Fruit fly (Drosophila melanogaster): Measurements from ENCODE around the gene dgt6.

The dgt6 gene

DNA sequence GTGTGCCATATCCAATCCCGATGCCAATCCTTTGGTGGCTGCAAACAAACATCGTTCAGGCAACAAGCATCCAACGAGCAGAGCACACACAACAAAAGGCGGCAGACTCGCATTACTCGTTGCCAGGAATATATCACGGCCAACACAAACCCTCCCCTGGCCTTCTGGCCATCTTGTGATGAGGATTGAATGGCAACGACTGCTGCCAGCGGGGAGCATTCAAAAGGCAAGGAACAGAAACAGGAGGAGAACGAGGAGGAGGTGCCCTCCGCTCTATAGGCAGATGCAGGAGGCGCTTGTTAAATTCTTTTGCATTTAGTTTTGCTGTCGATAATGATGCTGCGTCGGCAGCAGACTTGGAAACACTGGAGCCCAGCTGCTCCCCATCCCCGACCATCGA is 35.2 kb downstream of the dgt6 start:
- TF ChIP-seq h (optimal IDR thresholded peaks at IDR 0.05): no peak
- TF ChIP-seq psq (optimal IDR thresholded peaks at IDR 0.05): no peak
- no peak for TF ChIP-seq Sin3A (optimal IDR thresholded peaks at IDR 0.05)

DNA sequence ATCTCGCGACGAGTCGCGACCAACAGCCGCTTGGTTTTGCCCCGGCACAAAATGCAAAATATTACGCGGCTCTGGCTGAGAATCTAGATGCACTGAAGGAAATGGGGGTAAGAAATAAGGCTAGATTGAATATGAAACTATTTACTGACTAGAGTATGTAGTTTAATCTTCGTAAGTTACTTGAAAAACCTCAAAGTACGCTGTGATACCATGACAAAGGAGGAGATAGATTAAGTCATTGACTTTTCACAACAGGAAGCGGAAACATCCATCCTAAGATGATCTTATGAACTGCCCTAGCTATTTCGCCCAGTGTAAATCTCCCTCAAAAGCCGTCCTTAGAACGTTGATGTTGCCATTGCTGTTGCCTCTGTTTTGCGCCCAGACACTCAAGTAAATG is 36.6 kb downstream of the dgt6 start:
- TF ChIP-seq insv (optimal IDR thresholded peaks at IDR 0.05) (no peak), Myc (optimal IDR thresholded peaks at IDR 0.05) (no peak), Sin3A (optimal IDR thresholded peaks at IDR 0.05) (no peak), psq (optimal IDR thresholded peaks at IDR 0.05) (no peak), ttk (optimal IDR thresholded peaks at IDR 0.05) (no peak)

DNA sequence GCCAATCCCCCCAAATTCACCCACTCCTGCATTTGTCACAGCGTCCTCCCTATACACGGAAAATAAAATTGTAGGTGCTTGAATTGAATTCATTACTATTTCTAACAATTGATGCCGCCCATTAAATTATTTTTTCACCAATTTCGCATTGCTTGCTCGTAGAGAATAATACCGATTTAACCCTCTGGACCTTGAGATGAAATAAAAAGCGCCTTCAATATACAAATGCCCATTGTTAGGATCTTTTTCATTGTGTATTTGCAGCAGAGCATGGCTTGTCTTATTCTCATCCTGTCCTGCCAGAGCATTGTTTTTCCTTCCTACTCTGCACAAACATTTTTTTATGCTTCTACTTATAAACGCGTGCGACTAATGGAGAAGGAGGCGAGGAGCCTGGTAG is 39.2 kb downstream of the dgt6 start:
- TF ChIP-seq insv (optimal IDR thresholded peaks at IDR 0.05): no peak
- no peak for TF ChIP-seq Myc (optimal IDR thresholded peaks at IDR 0.05)
- no peak for TF ChIP-seq Sin3A (optimal IDR thresholded peaks at IDR 0.05)
- no peak for TF ChIP-seq h (optimal IDR thresholded peaks at IDR 0.05)
- TF ChIP-seq ttk (optimal IDR thresholded peaks at IDR 0.05): no peak
- TF ChIP-seq psq (optimal IDR thresholded peaks at IDR 0.05): no peak

DNA sequence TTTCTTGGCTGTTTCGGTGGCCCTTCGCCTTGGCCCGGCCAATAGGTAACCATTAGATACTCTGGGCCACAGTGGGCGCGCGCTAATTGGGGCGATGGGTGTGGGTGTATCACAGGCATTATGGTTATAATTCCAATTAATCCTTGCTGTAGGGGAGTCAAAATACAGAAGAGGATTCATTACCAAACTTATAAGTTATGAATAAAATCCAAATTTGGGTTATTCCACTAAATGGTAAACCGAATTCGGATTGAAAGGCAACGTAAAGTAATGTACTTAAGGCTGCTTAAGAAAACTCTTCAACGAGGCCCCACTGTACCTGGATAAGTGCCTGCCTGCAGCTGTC is 41.1 kb downstream of the dgt6 start:
- no peak for TF ChIP-seq ttk (optimal IDR thresholded peaks at IDR 0.05)
- no peak for TF ChIP-seq Myc (optimal IDR thresholded peaks at IDR 0.05)
- no peak for TF ChIP-seq Sin3A (optimal IDR thresholded peaks at IDR 0.05)

DNA sequence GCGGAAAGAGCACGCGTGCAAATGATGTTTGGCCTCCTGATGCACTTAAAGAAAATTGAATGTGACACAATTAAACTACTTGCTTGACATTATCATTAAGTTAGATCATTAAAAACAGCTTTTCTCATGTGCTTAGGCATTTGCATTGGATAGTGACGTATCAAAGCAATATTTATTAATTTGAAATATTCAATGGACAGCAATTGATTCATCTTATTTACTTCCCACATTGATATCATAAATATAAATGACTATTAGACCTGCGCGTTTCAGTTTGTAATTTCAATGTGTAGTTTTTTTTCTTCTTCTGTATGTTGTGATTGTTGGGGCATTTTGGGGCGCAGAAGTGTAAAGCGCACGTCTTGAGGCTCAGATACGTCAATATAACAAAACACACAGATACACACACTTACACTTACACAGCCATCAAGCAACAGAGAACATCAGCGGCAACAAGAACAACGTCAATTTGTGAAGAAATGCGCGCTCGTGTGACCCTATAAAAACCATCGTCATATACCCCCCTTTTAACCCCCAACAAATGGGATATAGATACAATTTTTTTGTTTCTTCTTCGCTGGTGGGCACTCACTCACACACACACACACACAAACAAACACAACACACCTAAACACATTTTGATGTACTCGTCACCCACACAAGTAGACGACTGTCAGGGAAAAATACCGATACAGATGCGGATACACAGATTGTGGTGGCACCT is 41.7 kb downstream of the dgt6 start:
- TF ChIP-seq h (optimal IDR thresholded peaks at IDR 0.05): no peak
- no peak for TF ChIP-seq insv (optimal IDR thresholded peaks at IDR 0.05)

DNA sequence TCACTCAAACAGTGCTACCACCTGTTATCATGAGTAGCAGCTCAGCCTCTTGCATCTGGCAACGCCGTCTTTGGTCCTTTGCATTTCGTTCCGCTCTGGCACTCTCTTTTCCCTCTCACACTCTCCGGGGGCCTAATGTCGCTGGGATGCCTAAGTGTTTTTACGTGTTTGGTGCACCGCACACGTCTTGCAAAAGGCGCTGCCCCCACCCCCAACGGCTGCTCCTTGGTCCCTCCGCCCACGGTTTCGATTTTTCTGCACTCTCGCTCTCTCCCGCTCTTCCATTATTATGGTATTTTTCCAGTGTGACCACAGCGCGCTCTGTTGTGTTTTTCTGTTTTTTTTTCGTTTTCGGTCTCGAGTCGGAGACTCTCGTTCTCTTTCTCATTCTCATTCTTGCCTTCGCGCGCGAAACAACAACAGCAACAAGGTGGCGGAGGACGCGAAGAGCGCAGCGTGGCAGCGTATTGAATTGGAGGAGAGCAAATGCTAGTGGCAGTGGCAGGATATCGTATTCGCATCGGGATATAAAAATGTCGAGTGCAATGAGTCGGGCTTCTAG is 42.8 kb downstream of the dgt6 start:
- TF ChIP-seq psq (optimal IDR thresholded peaks at IDR 0.05) (no peak), Sin3A (optimal IDR thresholded peaks at IDR 0.05) (no peak), h (optimal IDR thresholded peaks at IDR 0.05) (no peak), Myc (optimal IDR thresholded peaks at IDR 0.05) (no peak), insv (optimal IDR thresholded peaks at IDR 0.05) (no peak), ttk (optimal IDR thresholded peaks at IDR 0.05) (no peak)

DNA sequence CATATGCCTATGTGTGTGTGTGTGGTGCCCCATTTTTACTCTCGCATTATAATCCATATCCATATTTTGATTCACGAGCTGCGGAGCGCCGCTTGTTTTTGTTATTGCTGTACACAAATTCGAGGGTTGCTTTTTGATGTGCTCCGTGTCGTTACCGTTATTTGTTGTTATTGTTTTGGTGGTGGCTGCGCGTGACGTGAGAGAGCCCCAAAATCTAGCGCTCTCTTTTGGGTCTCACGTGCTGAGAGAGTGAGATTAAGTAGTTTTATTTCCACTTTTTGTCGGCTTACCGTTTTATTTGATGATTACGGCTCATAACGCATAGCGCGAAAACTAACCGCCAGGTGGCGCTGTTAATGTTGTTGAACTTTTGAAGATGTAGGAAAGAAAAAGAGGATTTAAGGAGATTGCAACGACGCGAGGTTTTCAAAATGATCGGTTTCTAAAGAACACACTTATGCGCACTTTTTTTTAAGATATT is 43.4 kb downstream of the dgt6 start:
- TF ChIP-seq Sin3A (optimal IDR thresholded peaks at IDR 0.05) (no peak), Myc (optimal IDR thresholded peaks at IDR 0.05) (no peak), ttk (optimal IDR thresholded peaks at IDR 0.05) (no peak), psq (optimal IDR thresholded peaks at IDR 0.05) (no peak)

DNA sequence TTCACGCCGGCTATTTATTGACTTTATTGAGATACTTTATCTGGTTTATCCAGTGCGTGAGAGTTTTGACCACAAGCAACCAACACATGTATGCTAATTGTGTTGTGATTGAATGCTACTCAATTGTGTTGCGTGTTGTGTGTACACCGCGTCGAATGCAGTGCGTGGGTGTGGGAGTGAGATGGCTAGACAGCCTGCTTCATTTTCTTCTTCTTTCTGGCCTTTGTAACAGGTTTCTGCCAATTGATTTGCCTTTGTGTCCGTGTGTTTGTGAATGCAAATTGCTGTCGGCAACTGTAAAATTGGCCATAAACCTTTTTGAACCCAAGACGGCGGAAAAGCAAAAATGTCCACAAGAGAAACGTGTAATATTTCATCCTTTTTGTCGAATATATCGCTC is 43.9 kb downstream of the dgt6 start:
- TF ChIP-seq ttk (optimal IDR thresholded peaks at IDR 0.05): no peak
- TF ChIP-seq Myc (optimal IDR thresholded peaks at IDR 0.05): no peak
- TF ChIP-seq h (optimal IDR thresholded peaks at IDR 0.05): no peak
- no peak for TF ChIP-seq Sin3A (optimal IDR thresholded peaks at IDR 0.05)
- no peak for TF ChIP-seq psq (optimal IDR thresholded peaks at IDR 0.05)
- TF ChIP-seq insv (optimal IDR thresholded peaks at IDR 0.05): no peak

DNA sequence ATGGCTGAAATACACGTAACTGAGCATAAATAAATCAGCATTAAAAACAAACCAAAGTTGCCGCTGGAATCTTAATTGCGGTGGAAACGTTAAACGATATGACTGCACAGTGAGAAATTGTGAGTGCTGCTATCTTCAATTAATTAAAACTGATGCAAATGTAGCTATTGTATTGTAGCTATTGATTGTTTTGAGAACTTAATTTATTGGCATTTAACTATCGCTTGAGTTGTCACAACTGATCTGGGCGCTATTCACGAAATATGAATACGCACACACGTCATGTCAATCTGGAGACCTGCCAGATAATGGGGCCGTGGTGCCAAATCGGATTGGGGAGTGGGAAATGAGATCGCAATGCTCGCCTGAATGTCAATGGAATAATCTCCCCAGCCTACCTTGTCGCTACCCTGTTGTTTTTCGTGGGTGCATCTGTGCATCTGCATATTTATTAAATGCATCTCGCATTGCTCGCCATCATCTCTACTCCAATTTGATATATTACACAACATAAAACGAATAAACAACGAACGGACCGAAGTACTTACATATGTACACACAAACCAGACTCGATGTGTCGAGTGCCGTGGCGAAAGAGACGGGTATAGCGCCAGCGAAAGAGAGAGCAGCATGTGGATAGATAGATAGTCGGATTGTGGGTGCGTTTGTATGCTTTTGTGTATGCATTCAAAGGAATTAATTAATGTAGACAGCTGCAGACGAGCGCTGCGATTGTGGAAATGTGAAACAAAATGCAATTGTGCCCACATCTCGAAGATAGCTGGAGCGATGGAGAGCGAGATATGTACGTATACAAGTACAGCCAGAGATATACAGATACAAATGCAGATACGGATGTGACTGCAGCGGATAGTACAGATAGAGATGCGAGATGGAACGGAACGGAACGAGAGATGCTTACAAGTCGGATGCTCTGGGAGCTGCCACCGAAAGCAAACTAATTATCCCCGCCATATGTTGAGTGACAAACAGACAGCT is 47.0 kb downstream of the dgt6 start:
- TF ChIP-seq psq (optimal IDR thresholded peaks at IDR 0.05) (no peak), Myc (optimal IDR thresholded peaks at IDR 0.05) (no peak), ttk (optimal IDR thresholded peaks at IDR 0.05) (no peak), Sin3A (optimal IDR thresholded peaks at IDR 0.05) (no peak), h (optimal IDR thresholded peaks at IDR 0.05) (no peak), insv (optimal IDR thresholded peaks at IDR 0.05) (no peak)

DNA sequence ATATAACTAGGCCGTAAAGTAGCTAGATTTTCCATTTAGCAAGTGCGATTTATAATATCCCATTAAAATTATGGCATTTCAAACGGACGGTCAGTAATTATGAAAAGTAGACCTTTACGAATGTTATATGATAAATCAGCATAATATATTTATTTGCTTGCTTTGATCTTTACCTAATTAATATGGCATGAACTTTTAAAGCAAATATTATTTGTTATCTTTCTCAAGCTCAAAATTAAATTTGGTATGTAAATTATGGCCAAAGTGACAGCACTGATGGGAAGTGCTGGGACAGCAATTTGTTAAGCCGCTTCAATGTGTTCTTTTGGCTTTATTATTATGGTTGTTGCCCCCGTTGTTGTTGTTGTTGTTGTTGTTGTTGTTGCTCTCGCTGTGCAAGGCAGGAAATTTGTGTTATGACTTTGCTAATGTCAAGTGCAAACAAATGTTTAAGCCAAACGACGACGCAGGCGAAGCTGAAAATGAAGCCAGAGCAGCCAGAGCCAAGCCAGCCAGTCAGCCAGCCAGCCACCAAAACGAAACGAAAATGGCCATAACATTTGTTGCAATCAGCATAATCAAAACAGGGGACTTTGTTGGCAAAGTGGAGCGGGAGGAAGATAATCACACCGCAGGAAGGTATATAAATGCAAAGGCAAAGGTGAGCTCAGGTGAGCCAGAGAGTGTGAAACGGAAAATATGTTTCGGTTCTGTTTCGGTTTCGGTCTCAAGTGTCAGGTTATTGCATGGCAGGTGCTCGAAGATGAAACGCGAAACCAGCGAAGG is 48.1 kb downstream of the dgt6 start:
- TF ChIP-seq Sin3A (optimal IDR thresholded peaks at IDR 0.05) (no peak), ttk (optimal IDR thresholded peaks at IDR 0.05) (no peak), Myc (optimal IDR thresholded peaks at IDR 0.05) (no peak), psq (optimal IDR thresholded peaks at IDR 0.05) (no peak), insv (optimal IDR thresholded peaks at IDR 0.05) (no peak), h (optimal IDR thresholded peaks at IDR 0.05) (no peak)

DNA sequence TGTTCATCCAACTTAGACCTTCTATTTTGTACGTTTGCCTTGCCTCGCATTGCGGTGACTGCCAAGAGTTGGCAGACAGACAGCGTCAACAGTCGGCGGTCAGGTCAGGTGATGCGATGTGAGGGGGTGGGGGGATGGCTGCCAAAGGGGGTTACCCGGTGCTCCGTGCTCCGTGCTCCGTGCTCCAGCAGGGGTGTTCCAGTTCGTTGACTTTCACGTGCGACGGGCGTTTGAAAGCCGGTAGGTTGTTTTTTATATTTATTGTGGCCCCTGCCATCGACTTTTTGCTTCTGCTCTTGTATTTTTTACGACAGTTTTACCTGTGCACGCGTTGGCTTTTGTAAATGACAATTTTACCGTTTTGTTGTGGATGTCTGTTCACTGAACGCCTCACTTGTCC is 48.7 kb downstream of the dgt6 start:
- TF ChIP-seq ttk (optimal IDR thresholded peaks at IDR 0.05) (no peak), h (optimal IDR thresholded peaks at IDR 0.05) (no peak), Sin3A (optimal IDR thresholded peaks at IDR 0.05) (no peak), Myc (optimal IDR thresholded peaks at IDR 0.05) (no peak), psq (optimal IDR thresholded peaks at IDR 0.05) (no peak)

Measured in Kc167 (cell line).